Fruit fly (Drosophila melanogaster) whole organism, adult: ENCODE data around the gene CG1632.

Experiments used
- CG11617 ChIP-seq: fragments of 200-800 bp; sonication (Bioruptor generic); optimal IDR thresholded peaks from 2 replicates; lab custom pipeline; 2017; ENCODE audit warnings: mild to moderate bottlenecking, missing biosample characterization, missing genetic modification reagents, missing genetic modification characterization
- CG12768 ChIP-seq: fragments of 200-800 bp; sonication (Bioruptor generic); optimal IDR thresholded peaks from 2 replicates; lab custom pipeline; 2017; ENCODE audit warnings: missing biosample characterization, missing genetic modification characterization, mild to moderate bottlenecking, moderate library complexity, missing genetic modification reagents
- CG14711 ChIP-seq: fragments of 200-800 bp; sonication (Bioruptor generic); optimal IDR thresholded peaks from 2 replicates; lab custom pipeline; 2018; ENCODE audit warnings: missing biosample characterization, mild to moderate bottlenecking, missing genetic modification characterization, moderate library complexity
- CG1620 ChIP-seq: fragments of 200-800 bp; sonication (Bioruptor generic); optimal IDR thresholded peaks from 2 replicates; lab custom pipeline; 2016; ENCODE audit warnings: missing biosample characterization, missing genetic modification characterization
- CG33017 ChIP-seq: fragments of 200-800 bp; sonication (Bioruptor generic); optimal IDR thresholded peaks from 2 replicates; lab custom pipeline; 2018; ENCODE audit warnings: missing biosample characterization, mild to moderate bottlenecking, missing genetic modification characterization, moderate library complexity
- CG5204 ChIP-seq: fragments of 200-800 bp; sonication (Bioruptor generic); optimal IDR thresholded peaks from 2 replicates; lab custom pipeline; 2016; ENCODE audit warnings: missing biosample characterization, missing genetic modification characterization
- CG7045 ChIP-seq: fragments of 200-800 bp; sonication (Bioruptor generic); optimal IDR thresholded peaks from 2 replicates; lab custom pipeline; 2017; ENCODE audit warnings: missing biosample characterization, mild to moderate bottlenecking, missing genetic modification characterization
- CG7101 ChIP-seq: fragments of 200-800 bp; sonication (Bioruptor generic); optimal IDR thresholded peaks from 2 replicates; lab custom pipeline; 2018; ENCODE audit warnings: missing biosample characterization, mild to moderate bottlenecking, missing genetic modification characterization, moderate library complexity
- Clk ChIP-seq: fragments of 200-800 bp; sonication (Bioruptor generic); optimal IDR thresholded peaks from 2 replicates; lab custom pipeline; 2017; ENCODE audit warnings: missing biosample characterization, missing genetic modification characterization
- Crg-1 ChIP-seq: fragments of 200-800 bp; sonication (Bioruptor generic); optimal IDR thresholded peaks from 2 replicates; lab custom pipeline; 2016; ENCODE audit warnings: missing biosample characterization, missing genetic modification characterization
- Hr96 ChIP-seq: fragments of 200-800 bp; sonication (Bioruptor generic); optimal IDR thresholded peaks from 2 replicates; lab custom pipeline; 2016; ENCODE audit warnings: missing biosample characterization, missing genetic modification characterization
- Mnt ChIP-seq: fragments of 200-800 bp; sonication (Bioruptor generic); optimal IDR thresholded peaks from 2 replicates; lab custom pipeline; 2016; ENCODE audit warnings: missing biosample characterization, mild to moderate bottlenecking, missing genetic modification characterization
- bab1 ChIP-seq: fragments of 200-800 bp; sonication (Bioruptor generic); optimal IDR thresholded peaks from 3 replicates; lab custom pipeline; 2019; ENCODE audit warnings: missing biosample characterization, mild to moderate bottlenecking, missing genetic modification characterization, moderate library complexity
- cic ChIP-seq: fragments of 200-800 bp; sonication (Bioruptor generic); optimal IDR thresholded peaks from 2 replicates; lab custom pipeline; 2017; ENCODE audit warnings: missing biosample characterization, mild to moderate bottlenecking, missing genetic modification characterization, moderate library complexity
- cnc ChIP-seq, 2 experiments: fragments of >200 bp; optimal IDR thresholded peaks; 2 replicates each; lab custom pipeline; 2017
- kay ChIP-seq: fragments of 200-800 bp; sonication (Bioruptor generic); peaks from one replicate; lab custom pipeline; 2016; ENCODE audit warnings: missing biosample characterization, missing genetic modification characterization, borderline replicate concordance
- ovo ChIP-seq: fragments of 200-800 bp; sonication (Bioruptor generic); optimal IDR thresholded peaks from 2 replicates; lab custom pipeline; 2016; ENCODE audit warnings: missing biosample characterization, missing genetic modification characterization
- pad ChIP-seq: fragments of 200-800 bp; sonication (Bioruptor generic); optimal IDR thresholded peaks from 3 replicates; lab custom pipeline; 2017; ENCODE audit warnings: missing biosample characterization, missing genetic modification characterization, mild to moderate bottlenecking, moderate library complexity, missing genetic modification reagents
- tj ChIP-seq: fragments of 200-800 bp; sonication (Bioruptor generic); optimal IDR thresholded peaks from 3 replicates; lab custom pipeline; 2017; ENCODE audit warnings: missing biosample characterization, mild to moderate bottlenecking, missing genetic modification characterization, moderate library complexity
- toe ChIP-seq: fragments of 200-800 bp; sonication (Bioruptor generic); optimal IDR thresholded peaks from 2 replicates; lab custom pipeline; 2016; ENCODE audit warnings: missing biosample characterization, missing genetic modification characterization

CG1632 gene

dm6 chrX:8259881-8260280, 7.4 kb downstream of the CG1632 start:
- TF ChIP-seq CG1620 (peak; percentile 27), tj (no peak), bab1 (GFP tag; lab: Kevin White, UChicago) (peak; percentile 70)

dm6 chrX:8263236-8263635, 10.8 kb downstream of the CG1632 start:
- TF ChIP-seq pad (GFP tag; lab: Kevin White, UChicago) (no peak), bab1 (GFP tag; lab: Kevin White, UChicago) (peak; percentile 46), Crg-1 (no peak), CG7101 (tag; lab: Kevin White, UChicago) (no peak), CG14711 (tag; lab: Kevin White, UChicago) (no peak)

dm6 chrX:8265261-8265660, 12.8 kb downstream of the CG1632 start:
- TF ChIP-seq bab1 (GFP tag; lab: Kevin White, UChicago) (peak; percentile 28), CG1620 (no peak)

dm6 chrX:8271363-8272061, 19.0 kb downstream of the CG1632 start, which contains the start of gene Corp:
Gene Corp, minus strand, starts transcription at chrX:8271409.
- peak; percentile 54 for TF ChIP-seq CG7045
- TF ChIP-seq ovo (GFP tag; lab: Kevin White, UChicago): peak; percentile 81
- no peak for TF ChIP-seq Crg-1
- no peak for TF ChIP-seq kay (GFP tag; lab: Kevin White, UChicago)
- no peak for TF ChIP-seq cnc (optimal IDR thresholded peaks at IDR 0.05; lab: Kevin White, UChicago)
- TF ChIP-seq pad (GFP tag; lab: Kevin White, UChicago): peak; percentile 41
- TF ChIP-seq CG5204 (GFP tag; lab: Kevin White, UChicago): no peak
- TF ChIP-seq bab1 (GFP tag; lab: Kevin White, UChicago): peak; percentile 95
- peak; percentile 48 for TF ChIP-seq tj
- peak; percentile 64 for TF ChIP-seq CG33017 (tag; lab: Kevin White, UChicago)
- peak; percentile 82 for TF ChIP-seq CG11617
- TF ChIP-seq Clk: no peak
- peak; percentile 28 for TF ChIP-seq cic
- TF ChIP-seq Mnt (GFP tag; lab: Kevin White, UChicago): peak; percentile 36
- peak; percentile 87 for TF ChIP-seq CG7101 (tag; lab: Kevin White, UChicago)
- TF ChIP-seq CG14711 (tag; lab: Kevin White, UChicago): peak; percentile 75
- no peak for TF ChIP-seq Hr96 (GFP tag; lab: Kevin White, UChicago)
- TF ChIP-seq CG12768 (GFP tag; lab: Kevin White, UChicago): no peak
- TF ChIP-seq toe: no peak
- no peak for TF ChIP-seq CG1620

dm6 chrX:8273291-8273690, 20.8 kb downstream of the CG1632 start, which contains the start of gene CG1636:
Gene CG1636, plus strand, starts transcription at chrX:8273412.
- TF ChIP-seq CG7045 (no peak), CG12768 (GFP tag; lab: Kevin White, UChicago) (no peak), CG33017 (tag; lab: Kevin White, UChicago) (no peak), tj (no peak), CG14711 (tag; lab: Kevin White, UChicago) (no peak)

dm6 chrX:8273799-8274484, 21.5 kb downstream of the CG1632 start, which contains the start of gene CG15343:
Gene CG15343, minus strand, starts transcription at chrX:8273806.
- TF ChIP-seq CG1620 (peak; percentile 32), toe (peak; percentile 16), CG12768 (GFP tag; lab: Kevin White, UChicago) (no peak), Crg-1 (no peak), bab1 (GFP tag; lab: Kevin White, UChicago) (peak; percentile 8), CG11617 (no peak), CG14711 (tag; lab: Kevin White, UChicago) (peak; percentile 1), cic (no peak), CG7045 (no peak), pad (GFP tag; lab: Kevin White, UChicago) (peak; percentile 33), Mnt (GFP tag; lab: Kevin White, UChicago) (no peak)

dm6 chrX:8285052-8285451, 32.6 kb downstream of the CG1632 start:
- TF ChIP-seq CG7101 (tag; lab: Kevin White, UChicago): no peak
- TF ChIP-seq Mnt (GFP tag; lab: Kevin White, UChicago): no peak
- TF ChIP-seq cnc (optimal IDR thresholded peaks at IDR 0.05; lab: Kevin White, UChicago): no peak
- no peak for TF ChIP-seq Hr96 (GFP tag; lab: Kevin White, UChicago)
- TF ChIP-seq tj: no peak
- TF ChIP-seq CG14711 (tag; lab: Kevin White, UChicago): no peak
